Worm (Caenorhabditis elegans): ENCODE measurements around the gene Y45G12B.2.

The Y45G12B.2 gene

DNA sequence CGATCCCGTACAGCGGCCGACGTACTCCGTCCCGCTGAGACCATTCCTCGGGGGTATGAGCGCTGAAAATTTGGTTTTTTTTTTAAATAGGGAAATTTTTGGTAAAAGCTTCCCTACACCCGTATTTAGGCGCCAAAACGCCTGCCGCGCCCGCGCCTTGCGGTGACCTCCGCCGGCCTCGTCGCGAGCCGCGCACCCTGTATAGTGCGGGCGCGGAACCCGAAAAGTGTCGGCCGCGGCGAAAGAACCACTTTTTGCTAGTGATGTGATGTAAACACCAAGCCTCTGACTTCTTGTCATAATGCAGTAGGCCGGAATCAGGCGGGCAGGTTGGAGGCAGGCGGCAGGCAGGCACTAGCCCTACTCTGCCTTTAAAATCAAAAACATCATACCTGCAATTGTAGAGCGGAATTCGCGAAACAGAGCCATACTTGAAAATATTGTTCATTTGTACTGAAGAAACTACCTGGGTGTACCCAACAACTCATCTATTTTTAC, 24.2 kb downstream of the Y45G12B.2 start, which contains the start of gene srt-29:
Gene srt-29 (minus strand): TSS at position 448 of the 498 bp plus-strand sequence.
- TF ChIP-seq ref-1 (GFP tag; conservative IDR thresholded peaks at IDR 0.05), result no peak
- TF ChIP-seq cog-1 (tag; optimal IDR thresholded peaks at IDR 0.05), result no peak
- TF ChIP-seq tab-1 (GFP tag; IDR thresholded peaks at IDR 0.05), result no peak
- TF ChIP-seq flt-1 (GFP tag; IDR thresholded peaks at IDR 0.05), result no peak
- no peak for TF ChIP-seq klf-2 (GFP tag; conservative IDR thresholded peaks at IDR 0.05)
- no peak for TF ChIP-seq med-1 (GFP tag; optimal IDR thresholded peaks at IDR 0.05; ENCODE audit: insufficient read depth)
- no peak for TF ChIP-seq ztf-29 (GFP tag; IDR thresholded peaks at IDR 0.05)

DNA sequence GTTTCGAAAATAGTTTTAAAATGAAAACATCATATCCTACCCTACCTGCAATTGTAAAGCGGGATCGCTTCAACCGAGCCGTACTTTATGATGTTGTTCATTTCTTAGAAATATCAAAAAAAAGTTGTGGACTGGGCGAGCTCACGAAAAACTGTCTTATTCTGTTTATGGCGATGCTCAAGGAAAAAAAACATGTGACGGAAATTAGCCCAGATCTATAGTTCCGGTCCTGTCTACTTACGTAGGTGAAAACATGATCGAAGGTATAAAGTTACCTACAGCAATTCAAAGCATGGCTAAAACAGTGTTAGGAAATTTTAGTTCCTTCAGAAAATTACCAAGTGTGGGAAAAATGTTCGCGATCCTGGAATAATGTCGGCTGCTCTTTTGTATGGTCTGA, 26.2 kb downstream of the Y45G12B.2 start, which contains the start of gene srt-27:
Gene srt-27 (minus strand): TSS at position 101 of the 400 bp plus-strand sequence.
- TF ChIP-seq ref-1 (GFP tag; conservative IDR thresholded peaks at IDR 0.05), result no peak
- TF ChIP-seq T22C8.4 (GFP tag; IDR thresholded peaks at IDR 0.05), result no peak
- no peak for TF ChIP-seq ztf-23 (GFP tag; IDR thresholded peaks at IDR 0.05)
- no peak for TF ChIP-seq klf-2 (GFP tag; conservative IDR thresholded peaks at IDR 0.05)
- no peak for TF ChIP-seq cog-1 (tag; optimal IDR thresholded peaks at IDR 0.05)
- TF ChIP-seq tab-1 (GFP tag; IDR thresholded peaks at IDR 0.05), result no peak
- no peak for TF ChIP-seq ztf-29 (GFP tag; IDR thresholded peaks at IDR 0.05)
- TF ChIP-seq med-1 (GFP tag; optimal IDR thresholded peaks at IDR 0.05; ENCODE audit: insufficient read depth), result no peak
- no peak for TF ChIP-seq flt-1 (GFP tag; IDR thresholded peaks at IDR 0.05)

- TF ChIP-seq med-1 (GFP tag; optimal IDR thresholded peaks at IDR 0.05; ENCODE audit: insufficient read depth) (no peak), T22C8.4 (GFP tag; IDR thresholded peaks at IDR 0.05) (no peak), ztf-23 (GFP tag; IDR thresholded peaks at IDR 0.05) (no peak)
These were observed 28.0 kb downstream of the Y45G12B.2 start, which contains the start of gene srg-60 for ce11 chrV:2722555-2722954. srg-60 (minus strand) TSS chrV:2722655.

DNA sequence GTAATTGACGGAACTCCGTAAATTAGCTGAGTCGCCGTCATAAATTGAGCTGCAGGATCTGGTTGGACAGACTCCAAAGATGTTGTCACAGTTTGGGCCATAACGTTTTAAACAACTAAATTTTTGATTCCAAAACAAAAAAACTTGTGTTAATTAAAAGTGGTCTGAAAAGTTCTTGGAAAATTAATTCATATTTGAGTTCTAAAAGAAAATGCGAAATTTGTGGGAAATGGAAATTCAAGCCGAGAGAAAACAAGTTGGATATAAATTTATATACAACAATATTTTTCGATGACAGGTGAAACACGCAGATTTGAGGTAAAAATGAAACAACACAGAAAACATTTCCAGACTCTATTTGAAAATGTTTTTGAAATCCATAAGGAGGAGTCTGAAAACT, 30.7 kb downstream of the Y45G12B.2 start, which contains the start of gene srg-59:
Gene srg-59 (minus strand): TSS at position 101 of the 400 bp plus-strand sequence.
- TF ChIP-seq klf-2 (GFP tag; conservative IDR thresholded peaks at IDR 0.05) (no peak), ref-1 (GFP tag; conservative IDR thresholded peaks at IDR 0.05) (no peak), ztf-29 (GFP tag; IDR thresholded peaks at IDR 0.05) (no peak), flt-1 (GFP tag; IDR thresholded peaks at IDR 0.05) (no peak), T22C8.4 (GFP tag; IDR thresholded peaks at IDR 0.05) (no peak), cog-1 (tag; optimal IDR thresholded peaks at IDR 0.05) (no peak), ztf-23 (GFP tag; IDR thresholded peaks at IDR 0.05) (no peak), tab-1 (GFP tag; IDR thresholded peaks at IDR 0.05) (no peak)

ce11 chrV:2727101-2727500, 32.5 kb downstream of the Y45G12B.2 start, which contains the start of gene str-13:
str-13 (minus strand) TSS chrV:2727201.
- TF ChIP-seq ztf-29 (GFP tag; IDR thresholded peaks at IDR 0.05) (no peak), tab-1 (GFP tag; IDR thresholded peaks at IDR 0.05) (no peak), T22C8.4 (GFP tag; IDR thresholded peaks at IDR 0.05) (no peak), ztf-23 (GFP tag; IDR thresholded peaks at IDR 0.05) (no peak), med-1 (GFP tag; optimal IDR thresholded peaks at IDR 0.05; ENCODE audit: insufficient read depth) (no peak), klf-2 (GFP tag; conservative IDR thresholded peaks at IDR 0.05) (no peak), flt-1 (GFP tag; IDR thresholded peaks at IDR 0.05) (no peak), cog-1 (tag; optimal IDR thresholded peaks at IDR 0.05) (no peak), ref-1 (GFP tag; conservative IDR thresholded peaks at IDR 0.05) (no peak)

DNA sequence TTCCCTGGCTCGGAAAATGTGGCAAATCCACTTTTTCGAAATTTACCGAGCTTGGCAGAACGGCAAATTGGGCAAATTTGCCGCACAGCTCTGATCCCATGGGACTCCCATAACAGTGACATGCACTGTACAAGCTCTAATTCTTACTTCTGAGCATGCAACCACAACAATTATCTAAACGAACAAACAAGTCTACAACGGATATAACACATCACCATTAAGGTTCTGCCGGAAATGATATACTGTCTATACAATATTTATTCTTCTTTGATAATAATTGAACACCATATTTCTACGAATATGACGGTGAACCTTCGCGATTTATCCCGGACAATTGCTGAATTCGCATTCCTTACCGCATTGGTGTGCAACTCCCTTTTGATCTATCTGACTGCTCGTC, 33.7 kb downstream of the Y45G12B.2 start, which contains the start of gene str-33:
Gene str-33 (plus strand): TSS at position 301 of the 400 bp plus-strand sequence.
- TF ChIP-seq ref-1 (GFP tag; conservative IDR thresholded peaks at IDR 0.05) (no peak), tab-1 (GFP tag; IDR thresholded peaks at IDR 0.05) (no peak), med-1 (GFP tag; optimal IDR thresholded peaks at IDR 0.05; ENCODE audit: insufficient read depth) (no peak), T22C8.4 (GFP tag; IDR thresholded peaks at IDR 0.05) (no peak), flt-1 (GFP tag; IDR thresholded peaks at IDR 0.05) (no peak), cog-1 (tag; optimal IDR thresholded peaks at IDR 0.05) (no peak), ztf-29 (GFP tag; IDR thresholded peaks at IDR 0.05) (no peak), klf-2 (GFP tag; conservative IDR thresholded peaks at IDR 0.05) (no peak), ztf-23 (GFP tag; IDR thresholded peaks at IDR 0.05) (no peak)

DNA sequence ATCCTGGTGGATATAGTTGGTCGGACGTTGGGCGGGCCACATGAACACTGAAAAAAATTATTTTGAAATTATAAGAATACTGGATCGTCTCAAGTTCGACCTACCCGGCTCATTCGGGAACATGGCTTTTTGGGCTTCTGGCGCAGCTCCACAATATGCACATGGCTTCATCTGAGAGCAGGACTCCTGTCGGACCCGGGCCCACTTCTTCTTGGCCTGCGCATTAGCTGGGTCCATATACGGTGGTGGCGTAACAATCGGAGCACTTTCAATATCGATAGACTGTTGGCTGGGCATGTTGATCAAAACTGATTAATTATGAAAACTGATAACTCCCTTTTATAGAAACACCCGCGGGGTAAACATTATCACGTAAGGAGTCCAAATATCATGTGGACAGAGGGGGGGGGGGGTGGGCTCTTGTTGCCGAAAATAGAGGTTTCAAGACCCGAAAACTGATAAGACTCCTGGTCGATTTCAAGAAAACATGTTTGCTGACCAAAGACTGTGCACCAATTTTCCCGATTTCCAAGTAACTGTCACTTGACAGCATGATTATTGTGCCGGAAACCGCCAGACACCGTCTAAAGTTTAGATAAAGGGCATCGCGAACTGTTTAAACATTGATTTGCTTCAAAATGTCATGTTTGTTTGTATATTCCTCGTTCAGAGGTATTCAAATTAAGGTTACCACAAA, 36.4 kb downstream of the Y45G12B.2 start, which contains the start of gene dod-3:
Gene dod-3 (minus strand): TSS at position 315 of the 697 bp plus-strand sequence.
- TF ChIP-seq ztf-29 (GFP tag; IDR thresholded peaks at IDR 0.05), result no peak
- TF ChIP-seq klf-2 (GFP tag; conservative IDR thresholded peaks at IDR 0.05), result no peak
- no peak for TF ChIP-seq flt-1 (GFP tag; IDR thresholded peaks at IDR 0.05)

DNA sequence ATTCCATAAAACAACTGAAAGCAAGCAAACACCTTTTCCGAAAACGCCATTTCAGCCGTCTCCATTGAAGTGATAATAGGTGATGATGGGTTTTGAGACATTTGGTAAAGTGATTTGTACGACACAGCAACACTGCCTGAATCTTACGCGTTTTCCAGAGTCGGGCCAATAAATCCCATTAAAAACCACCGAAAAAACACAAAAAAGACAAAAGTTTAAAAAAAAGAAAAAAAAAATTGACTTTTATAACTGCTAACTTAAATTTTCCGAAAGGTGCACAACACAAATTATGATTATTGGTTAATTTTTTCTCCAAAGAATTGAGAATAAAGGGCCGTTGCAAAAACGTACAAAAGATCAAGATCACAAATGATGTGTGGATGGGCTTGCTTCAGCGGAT, 39.8 kb downstream of the Y45G12B.2 start, which contains the start of gene srg-57:
Gene srg-57 (minus strand): TSS at position 101 of the 400 bp plus-strand sequence.
- TF ChIP-seq tab-1 (GFP tag; IDR thresholded peaks at IDR 0.05), result no peak
- TF ChIP-seq ref-1 (GFP tag; conservative IDR thresholded peaks at IDR 0.05), result no peak
- no peak for TF ChIP-seq ztf-29 (GFP tag; IDR thresholded peaks at IDR 0.05)

DNA sequence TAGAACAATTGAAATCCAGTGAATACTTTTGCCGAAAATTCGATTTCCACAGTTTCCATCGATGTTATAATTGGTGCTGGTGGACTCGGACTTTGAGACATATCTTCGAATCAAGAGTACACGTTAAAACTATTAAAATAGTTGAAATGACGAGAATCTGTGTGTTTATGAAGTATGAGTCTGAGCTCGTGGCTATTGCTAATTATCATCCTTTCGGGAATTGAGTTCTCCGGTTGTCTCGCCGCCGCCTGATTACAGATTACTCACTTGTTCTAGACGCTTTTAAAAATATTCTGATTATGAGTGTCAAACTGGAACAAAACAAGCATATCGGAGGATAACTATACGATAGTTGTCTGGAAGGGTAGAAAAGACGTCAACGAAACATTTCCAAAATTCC, 43.6 kb downstream of the Y45G12B.2 start, which contains the start of gene srg-56:
Gene srg-56 (minus strand): TSS at position 101 of the 400 bp plus-strand sequence.
- no peak for TF ChIP-seq tab-1 (GFP tag; IDR thresholded peaks at IDR 0.05)
- no peak for TF ChIP-seq T22C8.4 (GFP tag; IDR thresholded peaks at IDR 0.05)
- TF ChIP-seq ztf-29 (GFP tag; IDR thresholded peaks at IDR 0.05), result no peak
- TF ChIP-seq ref-1 (GFP tag; conservative IDR thresholded peaks at IDR 0.05), result no peak
- no peak for TF ChIP-seq cog-1 (tag; optimal IDR thresholded peaks at IDR 0.05)
- no peak for TF ChIP-seq ztf-23 (GFP tag; IDR thresholded peaks at IDR 0.05)
- no peak for TF ChIP-seq klf-2 (GFP tag; conservative IDR thresholded peaks at IDR 0.05)
- no peak for TF ChIP-seq med-1 (GFP tag; optimal IDR thresholded peaks at IDR 0.05; ENCODE audit: insufficient read depth)
- TF ChIP-seq flt-1 (GFP tag; IDR thresholded peaks at IDR 0.05), result no peak

- 0 out of 2 replicates have a peak, but pooled peaks have one; percentile 14 for TF ChIP-seq flt-1 (GFP tag; IDR thresholded peaks at IDR 0.05)
- TF ChIP-seq T22C8.4 (GFP tag; IDR thresholded peaks at IDR 0.05), result no peak
These were observed 45.0 kb downstream of the Y45G12B.2 start for ce11 chrV:2739607-2740006.

Data from whole organism, midembryonic.